Worm (Caenorhabditis elegans): ENCODE data around the gene hlh-32.

Gene hlh-32

ce11 chrIV:16169443-16170105 is 37.3 kb downstream of the hlh-32 start (continued):
- TF ChIP-seq unc-39 (tag; optimal IDR thresholded peaks at IDR 0.05): no peak
- peak; percentile 97 for TF ChIP-seq aha-1 (tag)
- peak; percentile 10 for TF ChIP-seq pha-4 (GFP tag; IDR thresholded peaks at IDR 0.05)
- no peak for TF ChIP-seq pha-4 (tag; optimal IDR thresholded peaks at IDR 0.05)

- no peak for TF ChIP-seq fos-1 (tag; optimal IDR thresholded peaks at IDR 0.05)
- TF ChIP-seq lin-1 (GFP tag; IDR thresholded peaks at IDR 0.05): no peak
- TF ChIP-seq vab-7 (GFP tag; IDR thresholded peaks at IDR 0.05): no peak
- peak; percentile 25 for TF ChIP-seq nhr-28 (tag; optimal IDR thresholded peaks at IDR 0.05)
- peak; percentile 57; the same call in 1 of the 2 replicates for TF ChIP-seq T26A8.4 (GFP tag; IDR thresholded peaks at IDR 0.05)
- TF ChIP-seq dmd-6 (GFP tag; IDR thresholded peaks at IDR 0.05): peak; percentile 89
- no peak for TF ChIP-seq nhr-237 (tag; optimal IDR thresholded peaks at IDR 0.05)
- TF ChIP-seq ceh-20 (GFP tag; IDR thresholded peaks at IDR 0.05): peak; percentile 32; the same call in 1 of the 2 replicates
- no peak for TF ChIP-seq nhr-11 (tag; optimal IDR thresholded peaks at IDR 0.05)
- TF ChIP-seq aha-1 (tag): peak; percentile 91
- TF ChIP-seq nhr-111 (GFP tag; optimal IDR thresholded peaks at IDR 0.05): no peak
- peak in 1 of 2 experiments; percentile 20 for TF ChIP-seq daf-16 (GFP tag; optimal IDR thresholded peaks at IDR 0.05)
- peak; percentile 78 for TF ChIP-seq daf-16 (tag; optimal IDR thresholded peaks at IDR 0.05)
- peak; percentile 78 for TF ChIP-seq php-3 (GFP tag; IDR thresholded peaks at IDR 0.05)
- TF ChIP-seq T20F7.1 (GFP tag; optimal IDR thresholded peaks at IDR 0.05): peak; percentile 18
- TF ChIP-seq lsy-2 (tag; optimal IDR thresholded peaks at IDR 0.05): peak in 1 of 2 experiments; percentile 38
- no peak for TF ChIP-seq F37D6.2 (tag; optimal IDR thresholded peaks at IDR 0.05)
- peak; percentile 7; the same call in 1 of the 2 replicates for TF ChIP-seq lin-38 (GFP tag; IDR thresholded peaks at IDR 0.05)
- TF ChIP-seq mdl-1 (tag; optimal IDR thresholded peaks at IDR 0.05): peak in 1 of 2 experiments; percentile 4
- TF ChIP-seq ama-1 (optimal IDR thresholded peaks at IDR 0.05): peak; percentile 67
- TF ChIP-seq hlh-11 (tag; optimal IDR thresholded peaks at IDR 0.05): peak; percentile 85
- no peak for TF ChIP-seq saeg-2 (GFP tag; IDR thresholded peaks at IDR 0.05)
- TF ChIP-seq zfp-2 (tag; optimal IDR thresholded peaks at IDR 0.05): no peak
- peak; percentile 55; the same call in 1 of the 2 replicates for TF ChIP-seq nhr-41 (GFP tag; IDR thresholded peaks at IDR 0.05)
- peak; percentile 31 for TF ChIP-seq mxl-3 (GFP tag; optimal IDR thresholded peaks at IDR 0.05)
- TF ChIP-seq daf-8 (GFP tag; IDR thresholded peaks at IDR 0.05): no peak
- TF ChIP-seq pha-4 (GFP tag; IDR thresholded peaks at IDR 0.05): 0 out of 2 replicates have a peak, but pooled peaks have one; percentile 17
- TF ChIP-seq pha-4 (tag; optimal IDR thresholded peaks at IDR 0.05): no peak
- no peak for TF ChIP-seq D1046.2 (GFP tag; IDR thresholded peaks at IDR 0.05)
- peak; percentile 74; the same call in 1 of the 2 replicates for TF ChIP-seq mxl-2 (GFP tag; conservative IDR thresholded peaks at IDR 0.05)
- no peak for TF ChIP-seq mdt-29 (GFP tag; IDR thresholded peaks at IDR 0.05)
- TF ChIP-seq mep-1 (tag; optimal IDR thresholded peaks at IDR 0.05): peak; percentile 42
- peak; percentile 50 for TF ChIP-seq nhr-48 (tag; optimal IDR thresholded peaks at IDR 0.05)
- no peak for TF ChIP-seq ctbp-1 (GFP tag; IDR thresholded peaks at IDR 0.05)
- no peak for TF ChIP-seq nhr-77 (tag; optimal IDR thresholded peaks at IDR 0.05)
- peak; percentile 64; the same call in 1 of the 2 replicates for TF ChIP-seq tra-1 (GFP tag; IDR thresholded peaks at IDR 0.05)
- no peak for TF ChIP-seq F44E2.7 (GFP tag; IDR thresholded peaks at IDR 0.05)
- TF ChIP-seq nhr-102 (tag; optimal IDR thresholded peaks at IDR 0.05): peak; percentile 64
- TF ChIP-seq duxl-1 (tag; optimal IDR thresholded peaks at IDR 0.05; ENCODE audit: poor library complexity): peak; percentile 59
- peak; percentile 91 for TF ChIP-seq dve-1 (tag; optimal IDR thresholded peaks at IDR 0.05; ENCODE audit: insufficient read depth)
- no peak for TF ChIP-seq ceh-82 (tag; optimal IDR thresholded peaks at IDR 0.05)
- TF ChIP-seq pqm-1 (tag; optimal IDR thresholded peaks at IDR 0.05): no peak
- TF ChIP-seq hlh-30 (tag; optimal IDR thresholded peaks at IDR 0.05; ENCODE audit: insufficient read depth): peak; percentile 83
- no peak for TF ChIP-seq egl-43 (GFP tag; IDR thresholded peaks at IDR 0.05)
These were observed 38.4 kb downstream of the hlh-32 start, which contains the start of gene gln-3 for ce11 chrIV:16170606-16171033. Gene gln-3, minus strand, starts transcription at chrIV:16170678.
